Worm (Caenorhabditis elegans): ENCODE measurements around the gene str-162.

str-162 gene

ce11 chrIV:4992089-4992488 lies at the start of gene str-162:
Gene str-162, plus strand, starts transcription at chrIV:4992389.
- TF ChIP-seq unc-62 (GFP tag; optimal IDR thresholded peaks at IDR 0.05): no peak

ce11 chrIV:4945771-4946170 lies 46.4 kb upstream of the str-162 start, which contains the start of gene str-169:
Gene str-169, plus strand, starts transcription at chrIV:4946071.
- TF ChIP-seq unc-62 (GFP tag; optimal IDR thresholded peaks at IDR 0.05): no peak

ce11 chrIV:4953887-4954286 lies 38.3 kb upstream of the str-162 start, which contains the start of gene str-163:
Gene str-163, plus strand, starts transcription at chrIV:4954187.
- no peak for TF ChIP-seq unc-62 (GFP tag; optimal IDR thresholded peaks at IDR 0.05)

- no peak for TF ChIP-seq unc-62 (GFP tag; optimal IDR thresholded peaks at IDR 0.05)
These were observed 31.6 kb upstream of the str-162 start, which contains the start of gene str-164 for ce11 chrIV:4960623-4961022. Gene str-164, plus strand, starts transcription at chrIV:4960735.

ce11 chrIV:4963834-4964233 lies 28.4 kb upstream of the str-162 start, which contains the start of gene txt-3:
Gene txt-3, plus strand, starts transcription at chrIV:4963958.
- no peak for TF ChIP-seq unc-62 (GFP tag; optimal IDR thresholded peaks at IDR 0.05)

- TF ChIP-seq unc-62 (GFP tag; optimal IDR thresholded peaks at IDR 0.05): no peak
These were observed 22.8 kb upstream of the str-162 start, which contains the start of gene Y9C9A.13 for ce11 chrIV:4969419-4969818. Gene Y9C9A.13, minus strand, starts transcription at chrIV:4969519.

- TF ChIP-seq unc-62 (GFP tag; optimal IDR thresholded peaks at IDR 0.05): no peak
These were observed 16.2 kb upstream of the str-162 start, which contains the start of gene Y9C9A.16 for ce11 chrIV:4975995-4976394. Gene Y9C9A.16, minus strand, starts transcription at chrIV:4976125.

ce11 chrIV:4977176-4977693 lies 15.0 kb upstream of the str-162 start, which contains the start of gene E03H12.5:
Gene E03H12.5, plus strand, starts transcription at chrIV:4977226.
- TF ChIP-seq unc-62 (GFP tag; optimal IDR thresholded peaks at IDR 0.05): no peak

ce11 chrIV:4981027-4981426 lies 11.2 kb upstream of the str-162 start, which contains the start of gene srz-24:
Gene srz-24, minus strand, starts transcription at chrIV:4981127.
- no peak for TF ChIP-seq unc-62 (GFP tag; optimal IDR thresholded peaks at IDR 0.05)

ce11 chrIV:4982477-4982876 lies 9.7 kb upstream of the str-162 start, which contains the start of gene E03H12.4:
Gene E03H12.4, plus strand, starts transcription at chrIV:4982596.
- TF ChIP-seq unc-62 (GFP tag; optimal IDR thresholded peaks at IDR 0.05): no peak

ce11 chrIV:4983746-4984145 lies 8.4 kb upstream of the str-162 start, which contains the start of gene clec-176:
Gene clec-176, plus strand, starts transcription at chrIV:4984046.
- no peak for TF ChIP-seq unc-62 (GFP tag; optimal IDR thresholded peaks at IDR 0.05)

ce11 chrIV:4986246-4986645 lies 5.9 kb upstream of the str-162 start, which contains the start of gene clec-177:
Gene clec-177, plus strand, starts transcription at chrIV:4986546.
- no peak for TF ChIP-seq unc-62 (GFP tag; optimal IDR thresholded peaks at IDR 0.05)

ce11 chrIV:4988531-4988930 lies 3.7 kb upstream of the str-162 start, which contains the start of gene E03H12.7:
Gene E03H12.7, minus strand, starts transcription at chrIV:4988631.
- TF ChIP-seq unc-62 (GFP tag; optimal IDR thresholded peaks at IDR 0.05): no peak

- no peak for TF ChIP-seq unc-62 (GFP tag; optimal IDR thresholded peaks at IDR 0.05)
These were observed 939 bp downstream of the str-162 start for ce11 chrIV:4993128-4993527.

ce11 chrIV:4995842-4996241 lies 3.7 kb downstream of the str-162 start, which contains the start of gene ssq-2:
Gene ssq-2, plus strand, starts transcription at chrIV:4996142.
- no peak for TF ChIP-seq unc-62 (GFP tag; optimal IDR thresholded peaks at IDR 0.05)

ce11 chrIV:4996956-4997355 lies 4.8 kb downstream of the str-162 start:
- TF ChIP-seq unc-62 (GFP tag; optimal IDR thresholded peaks at IDR 0.05): no peak

- TF ChIP-seq unc-62 (GFP tag; optimal IDR thresholded peaks at IDR 0.05): no peak
These were observed 10.3 kb downstream of the str-162 start, which contains the start of gene pes-1 for ce11 chrIV:5002448-5002847. Gene pes-1, plus strand, starts transcription at chrIV:5002748.
